Fruit fly (Drosophila melanogaster): ENCODE results near the gene CG1394.

The CG1394 gene

dm6 chrX:11124749-11125508 lies 45.5 kb downstream of the CG1394 start, which contains the start of gene Rpt3 (continued):
- TF ChIP-seq klu (GFP tag; IDR thresholded peaks at IDR 0.05), result no peak
- no peak for TF ChIP-seq dysf (GFP tag; IDR thresholded peaks at IDR 0.05)
- peak; percentile 27 for TF ChIP-seq CG30020 (tag; optimal IDR thresholded peaks at IDR 0.05)
- no peak for TF ChIP-seq pan (optimal IDR thresholded peaks at IDR 0.05)
- no peak for TF ChIP-seq pan (GFP tag; optimal IDR thresholded peaks at IDR 0.05 in 1 of 2, IDR thresholded peaks at IDR 0.05 in 1 of 2)
- TF ChIP-seq twi (tag; optimal IDR thresholded peaks at IDR 0.05), result no peak
- no peak for TF ChIP-seq sd (tag; optimal IDR thresholded peaks at IDR 0.05)
- peak; percentile 14 for TF ChIP-seq CG13775 (GFP tag; optimal IDR thresholded peaks at IDR 0.05)
- TF ChIP-seq Hr39 (optimal IDR thresholded peaks at IDR 0.05), result no peak
- no peak for TF ChIP-seq corto (GFP tag; optimal IDR thresholded peaks at IDR 0.05)
- TF ChIP-seq CG2889 (GFP tag; IDR thresholded peaks at IDR 0.05), result no peak
- no peak for TF ChIP-seq Lpt (GFP tag; optimal IDR thresholded peaks at IDR 0.05)
- TF ChIP-seq Oli (tag; optimal IDR thresholded peaks at IDR 0.05), result no peak
- TF ChIP-seq lmd (GFP tag; IDR thresholded peaks at IDR 0.05), result no peak
- no peak for TF ChIP-seq Atf3 (GFP tag; optimal IDR thresholded peaks at IDR 0.05)
- TF ChIP-seq Hand (GFP tag; optimal IDR thresholded peaks at IDR 0.05), result no peak
- no peak for TF ChIP-seq Fer2 (tag; optimal IDR thresholded peaks at IDR 0.05)
- TF ChIP-seq onecut (GFP tag; IDR thresholded peaks at IDR 0.05), result no peak
- no peak for TF ChIP-seq CG18011 (GFP tag; optimal IDR thresholded peaks at IDR 0.05)
- TF ChIP-seq gfzf (GFP tag; optimal IDR thresholded peaks at IDR 0.05), result peak; percentile 40
- TF ChIP-seq CG8765 (GFP tag; IDR thresholded peaks at IDR 0.05), result no peak
- TF ChIP-seq dati (GFP tag; IDR thresholded peaks at IDR 0.05), result no peak
- no peak for TF ChIP-seq pfk (GFP tag; optimal IDR thresholded peaks at IDR 0.05)
- no peak for TF ChIP-seq CG15479 (GFP tag; optimal IDR thresholded peaks at IDR 0.05)
- TF ChIP-seq gt (GFP tag; IDR thresholded peaks at IDR 0.05), result no peak
- no peak for TF ChIP-seq ems (GFP tag; optimal IDR thresholded peaks at IDR 0.05)
- TF ChIP-seq CG10543 (GFP tag; optimal IDR thresholded peaks at IDR 0.05), result no peak
- no peak for TF ChIP-seq CG11398 (GFP tag; optimal IDR thresholded peaks at IDR 0.05)
- TF ChIP-seq CG10267 (tag; optimal IDR thresholded peaks at IDR 0.05), result no peak
- TF ChIP-seq CG4360 (GFP tag; IDR thresholded peaks at IDR 0.05), result no peak
- TF ChIP-seq odd (GFP tag; optimal IDR thresholded peaks at IDR 0.05), result no peak
- TF ChIP-seq Stat92E (GFP tag; optimal IDR thresholded peaks at IDR 0.05), result no peak
- TF ChIP-seq CG12391 (tag; optimal IDR thresholded peaks at IDR 0.05), result peak; percentile 16
- TF ChIP-seq Dp (GFP tag; optimal IDR thresholded peaks at IDR 0.05), result peak; percentile 15
- no peak for TF ChIP-seq ERR (GFP tag; optimal IDR thresholded peaks at IDR 0.05)
- TF ChIP-seq Mrtf (GFP tag; IDR thresholded peaks at IDR 0.05), result no peak
- peak; percentile 27 for TF ChIP-seq CG2120 (GFP tag; optimal IDR thresholded peaks at IDR 0.05)
- TF ChIP-seq Hsf (GFP tag; optimal IDR thresholded peaks at IDR 0.05), result peak; percentile 6
- TF ChIP-seq chm (GFP tag; IDR thresholded peaks at IDR 0.05), result no peak
- no peak for TF ChIP-seq CG17359 (tag; optimal IDR thresholded peaks at IDR 0.05)
- TF ChIP-seq ara (GFP tag; IDR thresholded peaks at IDR 0.05), result no peak
- peak; percentile 78 for TF ChIP-seq Dref (GFP tag; IDR thresholded peaks at IDR 0.05)
- TF ChIP-seq CG15696 (tag; optimal IDR thresholded peaks at IDR 0.05), result no peak
- no peak for TF ChIP-seq Sox102F (GFP tag; optimal IDR thresholded peaks at IDR 0.05)
- TF ChIP-seq slbo (GFP tag; IDR thresholded peaks at IDR 0.05), result peak; percentile 34; the same call in 1 of the 2 replicates
- TF ChIP-seq CG4617 (GFP tag; optimal IDR thresholded peaks at IDR 0.05; ENCODE audit: borderline replicate concordance), result peak; percentile 43
- peak; percentile 43 for TF ChIP-seq YL-1 (GFP tag; optimal IDR thresholded peaks at IDR 0.05)
- no peak for TF ChIP-seq wek (GFP tag; optimal IDR thresholded peaks at IDR 0.05)
- no peak for TF ChIP-seq az2 (GFP tag; optimal IDR thresholded peaks at IDR 0.05)
- peak; percentile 26 for TF ChIP-seq pho (GFP tag; optimal IDR thresholded peaks at IDR 0.05)
- no peak for TF ChIP-seq CG7928 (GFP tag; optimal IDR thresholded peaks at IDR 0.05)
